Fruit fly (Drosophila melanogaster) S2 (cell line): ENCODE results near the gene CG15525.

ENCODE experiments used
- CG8478 ChIP-seq: fragments of >200 bp; optimal IDR thresholded peaks from 2 replicates; lab custom pipeline; 2018
- CTCF ChIP-seq, 2 experiments: fragments of >200 bp; optimal IDR thresholded peaks; 2 replicates each; lab custom pipeline; 2018

dm6 chr3R:30023445-30023844 lies 26.0 kb upstream of the CG15525 start:
- TF ChIP-seq CG8478 (lab: Kevin White, UChicago), result no peak
- TF ChIP-seq CTCF (optimal IDR thresholded peaks at IDR 0.05; lab: Kevin White, UChicago), result no peak
